Worm (Caenorhabditis elegans) whole organism, dauer: Measurements from ENCODE around the gene F17H10.4.

Source experiments
- unc-62 ChIP-seq: sonication (generic microtip); optimal IDR thresholded peaks from 2 replicates; lab custom pipeline; 2017; ENCODE audit warnings: missing biosample characterization, missing genetic modification reagents, missing genetic modification characterization

Gene F17H10.4

ce11 chrX:13110004-13110403 lies 16.3 kb downstream of the F17H10.4 start:
- no peak for TF ChIP-seq unc-62 (GFP tag; lab: Kevin White, UChicago)

- no peak for TF ChIP-seq unc-62 (GFP tag; lab: Kevin White, UChicago)
Observed at ce11 chrX:13108664-13109063, 17.7 kb downstream of the F17H10.4 start.

ce11 chrX:13106177-13106761 lies 20.1 kb downstream of the F17H10.4 start:
- no peak for TF ChIP-seq unc-62 (GFP tag; lab: Kevin White, UChicago)

ce11 chrX:13104966-13105365 lies 21.4 kb downstream of the F17H10.4 start, which contains the start of gene F17H10.1:
Gene F17H10.1, plus strand, starts transcription at chrX:13105241.
- TF ChIP-seq unc-62 (GFP tag; lab: Kevin White, UChicago): no peak

- TF ChIP-seq unc-62 (GFP tag; lab: Kevin White, UChicago): no peak
Observed at ce11 chrX:13102838-13103237, 23.5 kb downstream of the F17H10.4 start.

ce11 chrX:13100410-13100809 lies 25.9 kb downstream of the F17H10.4 start, which contains the start of gene R03G8.6:
Gene R03G8.6, minus strand, starts transcription at chrX:13100510.
- TF ChIP-seq unc-62 (GFP tag; lab: Kevin White, UChicago): no peak

ce11 chrX:13091199-13091598 lies 35.1 kb downstream of the F17H10.4 start:
- no peak for TF ChIP-seq unc-62 (GFP tag; lab: Kevin White, UChicago)

- TF ChIP-seq unc-62 (GFP tag; lab: Kevin White, UChicago): no peak
Observed at ce11 chrX:13090665-13091064, 35.7 kb downstream of the F17H10.4 start, which contains the start of gene R03G8.3. Gene R03G8.3, plus strand, starts transcription at chrX:13090965.

- no peak for TF ChIP-seq unc-62 (GFP tag; lab: Kevin White, UChicago)
Observed at ce11 chrX:13088539-13088938, 37.8 kb downstream of the F17H10.4 start.

ce11 chrX:13084273-13084672 lies 42.0 kb downstream of the F17H10.4 start, which contains the start of gene R03G8.1:
Gene R03G8.1, plus strand, starts transcription at chrX:13084573.
- TF ChIP-seq unc-62 (GFP tag; lab: Kevin White, UChicago): no peak

- TF ChIP-seq unc-62 (GFP tag; lab: Kevin White, UChicago): no peak
Observed at ce11 chrX:13082326-13082725, 44.0 kb downstream of the F17H10.4 start, which contains the start of gene str-10. Gene str-10, plus strand, starts transcription at chrX:13082626.

ce11 chrX:13077872-13078271 lies 48.4 kb downstream of the F17H10.4 start, which contains the start of gene K03A11.4:
Gene K03A11.4, plus strand, starts transcription at chrX:13078172.
- TF ChIP-seq unc-62 (GFP tag; lab: Kevin White, UChicago): no peak
